Worm (Caenorhabditis elegans) whole organism, midembryonic: ENCODE measurements around the gene pho-11.

Experiments used
- T22C8.4 ChIP-seq: fragments of 200-800 bp; sonication (Bioruptor generic); IDR thresholded peaks from 2 replicates; pipeline ENCODE4 v1.3.6; 2022; ENCODE audit warnings: missing genetic modification characterization, missing compliant biosample characterization
- cog-1 ChIP-seq: sonication (generic microtip); optimal IDR thresholded peaks from 2 replicates; lab custom pipeline; 2016; ENCODE audit warnings: missing genetic modification characterization, missing compliant biosample characterization
- flt-1 ChIP-seq: fragments of 200-800 bp; sonication (Bioruptor generic); IDR thresholded peaks from 2 replicates; pipeline ENCODE4 v1.3.6; 2022; ENCODE audit warnings: missing genetic modification characterization, missing compliant biosample characterization
- klf-2 ChIP-seq: fragments of 200-800 bp; sonication (Bioruptor generic); conservative IDR thresholded peaks from 2 replicates; pipeline ENCODE4 v1.3.6; 2022; ENCODE audit warnings: missing genetic modification reagents, missing genetic modification characterization, missing compliant biosample characterization
- med-1 ChIP-seq: sonication (generic microtip); optimal IDR thresholded peaks from 2 replicates; lab custom pipeline; 2017; ENCODE audit warnings: missing genetic modification characterization, mild to moderate bottlenecking, missing compliant biosample characterization, antibody characterized with exemption, missing genetic modification reagents; ENCODE audit not compliant: insufficient read depth
- ref-1 ChIP-seq: fragments of 200-800 bp; sonication (Bioruptor generic); conservative IDR thresholded peaks from 2 replicates; pipeline ENCODE4 v1.3.6; 2022; ENCODE audit warnings: missing genetic modification reagents, missing genetic modification characterization, missing compliant biosample characterization
- tab-1 ChIP-seq: fragments of 200-800 bp; sonication (Bioruptor generic); IDR thresholded peaks from 2 replicates; pipeline ENCODE4 v1.3.6; 2022; ENCODE audit warnings: missing genetic modification characterization, missing compliant biosample characterization
- ztf-23 ChIP-seq: fragments of 200-800 bp; sonication (Bioruptor generic); IDR thresholded peaks from 2 replicates; pipeline ENCODE4 v1.3.6; 2022; ENCODE audit warnings: missing genetic modification reagents, missing genetic modification characterization, missing compliant biosample characterization
- ztf-29 ChIP-seq: fragments of 200-800 bp; sonication (Bioruptor generic); IDR thresholded peaks from 2 replicates; pipeline ENCODE4 v1.3.6; 2022; ENCODE audit warnings: missing genetic modification reagents, missing genetic modification characterization, missing compliant biosample characterization

The pho-11 gene

DNA sequence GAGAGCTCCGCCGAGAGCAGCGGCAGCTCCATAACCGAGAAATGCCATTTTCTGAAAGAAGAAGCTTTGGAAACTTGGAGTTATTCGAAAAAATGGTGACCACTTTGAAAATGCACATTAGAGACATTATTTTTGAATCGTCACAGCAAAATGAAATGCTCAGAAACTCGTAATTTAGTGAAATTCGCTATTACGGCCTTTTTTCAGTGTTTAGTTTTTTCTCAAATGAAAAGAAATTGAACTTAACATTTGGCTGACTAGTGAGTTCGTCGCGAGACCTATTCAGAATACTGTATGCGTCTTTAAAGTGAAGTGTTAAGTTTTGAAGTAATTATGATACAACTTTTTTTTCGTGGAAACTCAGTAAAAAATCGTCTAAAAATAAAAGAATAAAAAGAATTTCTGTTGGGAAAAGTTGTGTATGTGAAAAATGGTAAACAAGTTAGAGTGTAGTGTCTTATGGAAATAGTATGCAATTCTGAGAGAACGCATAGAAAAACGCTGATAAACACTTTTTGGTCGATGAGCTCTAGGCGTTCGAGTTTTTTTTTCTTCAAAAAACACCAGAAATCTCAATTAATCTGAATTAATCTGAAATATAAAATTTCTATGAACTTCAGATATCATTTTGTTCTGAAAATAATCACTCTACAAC, 38.9 kb downstream of the pho-11 start, which contains the start of gene R53.5:
TSS of gene R53.5 (minus strand) at position 51 of the 655 bp plus-strand sequence.
- TF ChIP-seq flt-1: no peak

DNA sequence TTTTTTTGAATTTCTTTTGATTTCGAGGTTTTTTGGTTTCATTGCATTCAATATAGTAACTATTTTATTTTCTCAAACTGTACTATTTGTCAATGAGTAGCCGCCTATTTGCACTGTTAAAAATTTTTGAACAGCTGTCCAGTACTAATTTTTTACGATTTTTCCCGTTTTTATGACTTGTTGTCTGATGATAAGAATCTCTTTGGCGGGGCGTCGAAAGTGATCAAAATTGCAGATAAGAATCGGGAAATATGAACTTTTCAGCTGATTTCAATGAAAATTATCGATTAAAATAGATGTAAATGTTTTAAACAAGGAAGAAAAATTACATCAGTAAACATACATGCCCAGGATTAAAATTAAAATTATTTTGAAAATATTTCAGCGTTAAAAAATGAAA, 42.6 kb downstream of the pho-11 start:
- no peak for TF ChIP-seq ztf-23 (GFP tag; lab: Robert Waterston, UW)
- no peak for TF ChIP-seq klf-2 (GFP tag; lab: Robert Waterston, UW)
- TF ChIP-seq ztf-29 (GFP tag; lab: Robert Waterston, UW): no peak
- no peak for TF ChIP-seq med-1
- TF ChIP-seq tab-1 (GFP tag; lab: Robert Waterston, UW): no peak
- no peak for TF ChIP-seq T22C8.4 (GFP tag; lab: Robert Waterston, UW)
- TF ChIP-seq cog-1 (tag; lab: Kevin White, UChicago): no peak
- TF ChIP-seq ref-1 (GFP tag; lab: Robert Waterston, UW): no peak
- no peak for TF ChIP-seq flt-1

DNA sequence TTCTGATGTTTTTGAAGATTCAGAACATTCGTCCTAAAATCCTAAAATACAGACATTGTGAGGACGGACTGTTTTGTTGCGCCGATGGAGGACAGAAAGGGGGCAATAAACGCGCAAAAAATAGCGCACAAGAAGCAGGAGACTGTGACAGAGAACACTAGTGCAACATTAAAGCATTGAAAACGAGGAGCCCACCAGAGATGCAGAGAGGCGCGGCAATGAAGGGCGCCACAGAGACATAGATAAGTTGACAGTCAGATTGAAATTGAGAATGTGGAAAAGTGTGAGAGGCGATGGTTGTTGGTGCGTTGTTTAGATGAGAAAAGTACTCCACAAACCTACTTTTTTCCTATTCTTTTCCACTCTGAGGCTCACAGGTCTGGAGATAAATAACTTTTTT, 43.3 kb downstream of the pho-11 start, which contains the start of gene aakg-5:
TSS of gene aakg-5 (minus strand) at position 159 of the 400 bp plus-strand sequence.
- no peak for TF ChIP-seq flt-1
- TF ChIP-seq cog-1 (tag; lab: Kevin White, UChicago): no peak
- TF ChIP-seq med-1: no peak
- TF ChIP-seq ztf-23 (GFP tag; lab: Robert Waterston, UW): no peak
- TF ChIP-seq klf-2 (GFP tag; lab: Robert Waterston, UW): no peak
- no peak for TF ChIP-seq ref-1 (GFP tag; lab: Robert Waterston, UW)
- no peak for TF ChIP-seq tab-1 (GFP tag; lab: Robert Waterston, UW)
- no peak for TF ChIP-seq ztf-29 (GFP tag; lab: Robert Waterston, UW)
- TF ChIP-seq T22C8.4 (GFP tag; lab: Robert Waterston, UW): no peak

DNA sequence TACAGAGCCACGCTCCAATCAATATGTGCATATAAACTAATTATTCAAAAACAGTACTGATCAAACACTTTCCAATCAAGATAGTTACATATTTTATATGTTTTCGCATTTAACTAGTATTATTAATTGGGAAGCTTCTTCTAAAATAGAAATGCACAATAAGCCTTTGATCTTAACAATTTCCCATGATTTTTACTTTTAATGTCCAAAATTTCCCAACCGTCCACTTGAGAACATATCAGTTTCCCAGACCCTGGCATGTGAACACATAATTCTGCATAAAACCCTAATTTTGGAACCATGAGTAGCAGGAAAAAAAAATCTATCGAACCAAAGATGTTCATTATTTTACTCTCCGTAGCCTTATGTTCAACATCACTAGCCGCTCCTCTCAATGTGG, 44.8 kb downstream of the pho-11 start, which contains the start of gene R53.8:
TSS of gene R53.8 (plus strand) at position 301 of the 400 bp plus-strand sequence.
- TF ChIP-seq ztf-29 (GFP tag; lab: Robert Waterston, UW) (no peak), med-1 (no peak), cog-1 (tag; lab: Kevin White, UChicago) (no peak), klf-2 (GFP tag; lab: Robert Waterston, UW) (no peak)

DNA sequence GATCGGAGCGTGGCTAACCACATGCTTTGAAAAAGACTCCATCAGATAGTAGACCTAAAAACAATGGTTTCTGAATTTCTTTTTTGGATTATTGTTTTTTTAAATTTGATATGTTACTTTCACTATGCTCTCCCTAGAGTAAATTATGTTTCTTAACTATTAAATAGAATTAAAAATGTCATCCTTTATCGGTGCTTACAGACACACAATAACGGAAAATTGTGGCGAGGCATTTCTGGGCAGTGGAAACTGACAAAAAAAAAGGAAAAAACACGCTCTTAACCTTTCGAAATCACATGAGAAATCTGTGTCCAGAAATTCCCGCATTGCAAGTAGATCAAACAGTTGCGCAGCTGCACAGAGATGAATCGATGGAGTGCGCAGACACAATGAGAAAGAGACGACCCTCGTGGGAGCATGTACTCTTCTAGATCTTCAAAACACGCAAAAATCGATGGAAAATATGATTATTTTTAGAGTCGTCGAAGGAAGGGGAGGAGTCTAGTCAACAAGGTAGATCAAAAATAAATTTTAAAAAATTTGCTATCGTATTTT, 48.5 kb downstream of the pho-11 start, which contains the start of gene ZK892.6:
TSS of gene ZK892.6 (minus strand) at position 51 of the 555 bp plus-strand sequence.
- no peak for TF ChIP-seq ref-1 (GFP tag; lab: Robert Waterston, UW)
- TF ChIP-seq T22C8.4 (GFP tag; lab: Robert Waterston, UW): no peak
- no peak for TF ChIP-seq med-1
- TF ChIP-seq klf-2 (GFP tag; lab: Robert Waterston, UW): no peak
- TF ChIP-seq ztf-29 (GFP tag; lab: Robert Waterston, UW): no peak

DNA sequence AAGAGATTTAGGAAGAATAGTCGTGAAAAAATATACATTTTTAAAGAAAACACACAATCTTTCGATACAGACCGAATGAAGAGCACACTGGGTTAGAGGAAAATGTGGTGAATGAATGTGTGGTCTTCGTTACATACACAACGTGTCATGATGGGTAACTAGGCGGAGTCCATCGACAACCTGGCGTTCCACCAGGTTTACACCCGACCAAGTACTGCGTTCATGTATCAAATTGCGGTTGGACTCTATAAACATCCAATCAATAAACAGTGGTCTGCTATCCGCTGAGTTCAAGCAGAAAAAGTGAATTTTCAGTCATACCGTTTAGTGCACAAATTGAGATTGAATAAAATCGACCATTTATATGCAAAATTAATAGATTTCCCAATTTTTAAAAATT, 50.1 kb downstream of the pho-11 start, which contains the start of gene sdz-38:
TSS of gene sdz-38 (minus strand) at position 101 of the 400 bp plus-strand sequence.
- TF ChIP-seq T22C8.4 (GFP tag; lab: Robert Waterston, UW) (no peak), flt-1 (no peak), ref-1 (GFP tag; lab: Robert Waterston, UW) (no peak), tab-1 (GFP tag; lab: Robert Waterston, UW) (no peak), med-1 (no peak), klf-2 (GFP tag; lab: Robert Waterston, UW) (no peak), ztf-29 (GFP tag; lab: Robert Waterston, UW) (no peak), ztf-23 (GFP tag; lab: Robert Waterston, UW) (no peak), cog-1 (tag; lab: Kevin White, UChicago) (no peak)

DNA sequence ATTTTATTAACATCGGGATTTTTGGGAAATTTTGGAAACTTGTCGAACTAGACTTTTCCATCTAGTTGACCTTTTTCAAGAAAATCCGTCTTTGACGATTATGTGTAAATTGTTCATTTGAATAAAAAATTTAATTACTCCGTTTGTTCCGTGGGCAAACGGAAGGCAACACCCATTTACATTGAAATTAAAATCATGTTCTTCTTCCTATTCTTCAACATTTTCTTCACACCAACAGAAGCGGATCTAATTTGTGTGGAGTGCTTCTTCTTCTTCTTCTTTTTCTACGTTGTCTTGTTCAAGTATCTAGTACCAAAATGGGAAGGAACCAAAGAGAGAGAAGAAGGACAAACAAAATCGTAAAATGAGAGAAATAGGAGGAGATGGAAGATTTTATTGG, 50.8 kb downstream of the pho-11 start:
- no peak for TF ChIP-seq T22C8.4 (GFP tag; lab: Robert Waterston, UW)
- TF ChIP-seq ztf-23 (GFP tag; lab: Robert Waterston, UW): no peak
- TF ChIP-seq tab-1 (GFP tag; lab: Robert Waterston, UW): no peak
- TF ChIP-seq klf-2 (GFP tag; lab: Robert Waterston, UW): no peak
- TF ChIP-seq ref-1 (GFP tag; lab: Robert Waterston, UW): no peak
- TF ChIP-seq cog-1 (tag; lab: Kevin White, UChicago): no peak
- no peak for TF ChIP-seq flt-1
